Fruit fly (Drosophila melanogaster) whole organism, prepupa: ENCODE results near the gene BtbVII.

Experiments
- CG3032 ChIP-seq: fragments of 200-800 bp; optimal IDR thresholded peaks from 2 replicates; lab custom pipeline; 2019; ENCODE audit warnings: missing biosample characterization, mild to moderate bottlenecking, missing genetic modification characterization, moderate library complexity
- CG6854 ChIP-seq: fragments of 200-800 bp; sonication (Bioruptor generic); optimal IDR thresholded peaks from 2 replicates; lab custom pipeline; 2017; ENCODE audit warnings: missing biosample characterization, mild to moderate bottlenecking, missing genetic modification characterization
- CG7368 ChIP-seq: fragments of 200-800 bp; sonication (Bioruptor generic); optimal IDR thresholded peaks from 3 replicates; lab custom pipeline; 2016; ENCODE audit warnings: missing biosample characterization, missing genetic modification characterization
- Sox15 ChIP-seq: fragments of 200-800 bp; sonication (Bioruptor generic); optimal IDR thresholded peaks from 3 replicates; lab custom pipeline; 2016; ENCODE audit warnings: missing biosample characterization, missing genetic modification characterization
- fd59A ChIP-seq: fragments of 200-800 bp; sonication (Bioruptor generic); optimal IDR thresholded peaks from 2 replicates; lab custom pipeline; 2017; ENCODE audit warnings: missing biosample characterization, mild to moderate bottlenecking, missing genetic modification characterization, missing genetic modification reagents
- fkh ChIP-seq: fragments of 200-800 bp; sonication (Bioruptor generic); optimal IDR thresholded peaks from 3 replicates; lab custom pipeline; 2017; ENCODE audit warnings: missing biosample characterization, mild to moderate bottlenecking, missing genetic modification characterization, moderate library complexity
- spab ChIP-seq: fragments of 200-800 bp; sonication (Bioruptor generic); optimal IDR thresholded peaks from 2 replicates; lab custom pipeline; 2017; ENCODE audit warnings: missing biosample characterization, mild to moderate bottlenecking, missing genetic modification characterization, missing genetic modification reagents
- topi ChIP-seq: fragments of 200-800 bp; sonication (Bioruptor generic); optimal IDR thresholded peaks from 3 replicates; lab custom pipeline; 2016; ENCODE audit warnings: missing biosample characterization, missing genetic modification characterization

dm6 chr3L:3203062-3203461 lies 54.6 kb downstream of the BtbVII start, which contains the start of gene CG32271:
- no peak for TF ChIP-seq topi (GFP tag; lab: Kevin White, UChicago)
- no peak for TF ChIP-seq fd59A (GFP tag; lab: Kevin White, UChicago)
- TF ChIP-seq fkh (GFP tag; lab: Kevin White, UChicago) = no peak
- no peak for TF ChIP-seq CG3032 (tag; lab: Kevin White, UChicago)
- no peak for TF ChIP-seq spab (GFP tag; lab: Kevin White, UChicago)
- TF ChIP-seq CG7368 (GFP tag; lab: Kevin White, UChicago) = no peak
- no peak for TF ChIP-seq CG6854 (GFP tag; lab: Kevin White, UChicago)
- no peak for TF ChIP-seq Sox15
